Worm (Caenorhabditis elegans) whole organism, midembryonic: ENCODE results near the gene T07G12.4.

Source experiments
- T22C8.4 ChIP-seq: fragments of 200-800 bp; sonication (Bioruptor generic); IDR thresholded peaks from 2 replicates; pipeline ENCODE4 v1.3.6; 2022; ENCODE audit warnings: missing genetic modification characterization, missing compliant biosample characterization
- cog-1 ChIP-seq: sonication (generic microtip); optimal IDR thresholded peaks from 2 replicates; lab custom pipeline; 2016; ENCODE audit warnings: missing genetic modification characterization, missing compliant biosample characterization
- flt-1 ChIP-seq: fragments of 200-800 bp; sonication (Bioruptor generic); IDR thresholded peaks from 2 replicates; pipeline ENCODE4 v1.3.6; 2022; ENCODE audit warnings: missing genetic modification characterization, missing compliant biosample characterization
- ztf-29 ChIP-seq: fragments of 200-800 bp; sonication (Bioruptor generic); IDR thresholded peaks from 2 replicates; pipeline ENCODE4 v1.3.6; 2022; ENCODE audit warnings: missing genetic modification reagents, missing genetic modification characterization, missing compliant biosample characterization

DNA sequence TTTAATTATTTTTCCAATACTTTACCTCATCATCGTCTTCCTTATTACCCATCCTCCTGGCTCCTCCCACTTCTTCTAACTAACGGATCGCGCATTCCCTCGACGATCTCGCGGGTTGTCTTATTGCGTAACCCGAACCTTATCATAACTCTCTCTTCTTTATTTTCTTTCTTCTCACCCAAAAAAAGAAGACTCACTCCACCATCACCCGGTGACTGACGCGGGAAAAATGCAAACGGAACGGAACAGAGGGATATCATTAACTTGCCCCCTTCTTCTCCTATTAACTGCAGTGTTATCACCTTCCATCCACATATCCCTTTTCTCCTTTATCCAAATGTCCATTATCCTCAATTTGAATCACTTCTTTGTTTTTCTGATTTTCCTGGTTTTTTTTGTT, 31.6 kb upstream of the T07G12.4 start:
- TF ChIP-seq flt-1 (GFP tag; lab: Robert Waterston, UW) (no peak), T22C8.4 (GFP tag; lab: Robert Waterston, UW) (no peak), ztf-29 (GFP tag; lab: Robert Waterston, UW) (no peak), cog-1 (tag; lab: Kevin White, UChicago) (no peak)
